Worm (Caenorhabditis elegans) whole organism, L4 larva: ENCODE measurements around the gene gst-44.

Experiments used
- R02D3.7 ChIP-seq: fragments of 150-350 bp; sonication (generic microtip); optimal IDR thresholded peaks from 3 replicates; lab custom pipeline; 2014; ENCODE audit warnings: missing biosample characterization, missing genetic modification characterization
- dve-1 ChIP-seq: sonication (generic microtip); optimal IDR thresholded peaks from 2 replicates; lab custom pipeline; 2017; ENCODE audit warnings: antibody characterized with exemption, mild to moderate bottlenecking, missing genetic modification characterization, missing compliant biosample characterization; ENCODE audit not compliant: insufficient read depth
- egl-43 ChIP-seq: fragments of 200-800 bp; sonication (Bioruptor generic); IDR thresholded peaks from 2 replicates; pipeline ENCODE4 v1.3.6; 2022; ENCODE audit warnings: missing genetic modification reagents, missing genetic modification characterization, missing compliant biosample characterization
- fos-1 ChIP-seq: fragments of 150-350 bp; optimal IDR thresholded peaks from 2 replicates; lab custom pipeline; 2014; ENCODE audit warnings: missing biosample characterization, missing genetic modification characterization
- hmg-1.1 ChIP-seq: fragments of 200-800 bp; sonication (Bioruptor generic); IDR thresholded peaks from 2 replicates; pipeline ENCODE4 v1.3.6; 2022; ENCODE audit warnings: missing genetic modification reagents, missing genetic modification characterization, missing compliant biosample characterization
- lin-29 ChIP-seq: fragments of 200-800 bp; sonication (Bioruptor generic); IDR thresholded peaks from 2 replicates; pipeline ENCODE4 v1.3.6; 2022; ENCODE audit warnings: missing genetic modification reagents, missing genetic modification characterization, missing compliant biosample characterization
- lin-38 ChIP-seq: fragments of 200-800 bp; sonication (Bioruptor generic); IDR thresholded peaks from 2 replicates; pipeline ENCODE4 v1.3.6; 2022; ENCODE audit warnings: missing genetic modification reagents, missing genetic modification characterization, missing compliant biosample characterization
- mxl-2 ChIP-seq: fragments of 200-800 bp; sonication (Bioruptor generic); conservative IDR thresholded peaks from 2 replicates; pipeline ENCODE4 v1.3.6; 2022; ENCODE audit warnings: missing genetic modification reagents, missing genetic modification characterization, missing compliant biosample characterization
- nhr-10 ChIP-seq: fragments of 150-350 bp; optimal IDR thresholded peaks from 2 replicates; lab custom pipeline; 2014; ENCODE audit warnings: missing biosample characterization, missing genetic modification characterization
- nhr-111 ChIP-seq: fragments of 200-800 bp; sonication (Bioruptor generic); optimal IDR thresholded peaks from 2 replicates; lab custom pipeline; 2018; ENCODE audit warnings: mild to moderate bottlenecking, missing genetic modification characterization, missing compliant biosample characterization
- nhr-77 ChIP-seq: fragments of 150-350 bp; optimal IDR thresholded peaks from 2 replicates; lab custom pipeline; 2014; ENCODE audit warnings: missing biosample characterization, missing genetic modification characterization
- unc-62 ChIP-seq, 3 experiments: fragments of 150-350 bp in 1 of 3; sonication (generic microtip); optimal IDR thresholded peaks in 2 of 3; peaks in 1 of 3; 1 replicate in 1 of 3; 2 replicates in 2 of 3; lab custom pipeline; 2014 to 2017; ENCODE audit warnings: missing biosample characterization in 3 of 3, missing genetic modification characterization in 3 of 3, missing genetic modification reagents in 3 of 3, missing genotype in 1 of 3
- ztf-11 ChIP-seq: fragments of 150-350 bp; optimal IDR thresholded peaks from 2 replicates; lab custom pipeline; 2014; ENCODE audit warnings: missing biosample characterization, missing genetic modification characterization

ce11 chrV:16388268-16388667 is 2.4 kb upstream of the gst-44 start, which contains the start of gene sri-65:
- no peak for TF ChIP-seq egl-43
- no peak for TF ChIP-seq ztf-11 (tag; lab: Kevin White, UChicago)
- TF ChIP-seq lin-29 (GFP tag; lab: Robert Waterston, UW), result no peak
- TF ChIP-seq nhr-77 (tag; lab: Kevin White, UChicago), result no peak
- no peak for TF ChIP-seq hmg-1.1 (GFP tag; lab: Robert Waterston, UW)
- TF ChIP-seq mxl-2 (GFP tag; lab: Robert Waterston, UW), result no peak
- no peak for TF ChIP-seq dve-1 (tag; lab: Kevin White, UChicago)
- TF ChIP-seq fos-1 (tag; lab: Kevin White, UChicago), result no peak
- TF ChIP-seq lin-38 (GFP tag; lab: Robert Waterston, UW), result no peak
- no peak for TF ChIP-seq nhr-111 (GFP tag; lab: Kevin White, UChicago)
- peak in 1 of 2 experiments; percentile 62 for TF ChIP-seq unc-62 (GFP tag; optimal IDR thresholded peaks at IDR 0.05 in 1 of 2; lab: Kevin White, UChicago)
- TF ChIP-seq unc-62 (tag; optimal IDR thresholded peaks at IDR 0.05; lab: Kevin White, UChicago), result no peak
- no peak for TF ChIP-seq R02D3.7 (tag; lab: Kevin White, UChicago)
- TF ChIP-seq nhr-10 (tag; lab: Kevin White, UChicago), result no peak
